Worm (Caenorhabditis elegans): ENCODE data around the gene hip-1.

- no peak for TF ChIP-seq efl-1 (optimal IDR thresholded peaks at IDR 0.05)
- no peak for TF ChIP-seq efl-1 (GFP tag; optimal IDR thresholded peaks at IDR 0.05 in 1 of 2)
- no peak for TF ChIP-seq lin-15B (tag; optimal IDR thresholded peaks at IDR 0.05)
- no peak for TF ChIP-seq blmp-1 (tag; optimal IDR thresholded peaks at IDR 0.05)
- TF ChIP-seq unc-98 (GFP tag; IDR thresholded peaks at IDR 0.05): no peak
- no peak for TF ChIP-seq ceh-82 (tag; optimal IDR thresholded peaks at IDR 0.05)
Observed at ce11 chrIII:13626692-13627091, 4.4 kb upstream of the hip-1 start, which contains the start of gene T12D8.5.

Measured in whole organism, L1 larva.